Worm (Caenorhabditis elegans) whole organism, late embryonic: ENCODE measurements around the gene F58G1.8.
A peak's percentile ranks its signal among the peaks of the same experiment; 100 is the strongest.

Experiments used
- C08G9.2 ChIP-seq: sonication (generic microtip); optimal IDR thresholded peaks from 2 replicates; lab custom pipeline; 2016; ENCODE audit warnings: mild to moderate bottlenecking, missing genetic modification characterization, moderate library complexity, missing compliant biosample characterization
- C38D4.7 ChIP-seq: fragments of 200-800 bp; sonication (Bioruptor generic); optimal IDR thresholded peaks from 2 replicates; lab custom pipeline; 2018; ENCODE audit warnings: mild to moderate bottlenecking, missing genetic modification characterization, moderate library complexity, missing compliant biosample characterization
- K02D7.2 ChIP-seq: sonication (generic microtip); optimal IDR thresholded peaks from 2 replicates; lab custom pipeline; 2017; ENCODE audit warnings: mild to moderate bottlenecking, missing genetic modification characterization, missing compliant biosample characterization
- ama-1 ChIP-seq: fragments of 150-350 bp; optimal IDR thresholded peaks from 2 replicates; lab custom pipeline; 2014
- ceh-18 ChIP-seq: sonication (generic microtip); optimal IDR thresholded peaks from 2 replicates; lab custom pipeline; 2016; ENCODE audit warnings: missing genetic modification characterization, missing compliant biosample characterization
- ceh-2 ChIP-seq: sonication (generic microtip); optimal IDR thresholded peaks from 2 replicates; lab custom pipeline; 2016; ENCODE audit warnings: missing genotype, missing genetic modification characterization, missing compliant biosample characterization
- ceh-31 ChIP-seq: sonication (generic microtip); optimal IDR thresholded peaks from 2 replicates; lab custom pipeline; 2016; ENCODE audit warnings: missing genetic modification characterization, missing compliant biosample characterization
- ceh-9 ChIP-seq: sonication (generic microtip); optimal IDR thresholded peaks from 2 replicates; lab custom pipeline; 2016; ENCODE audit warnings: mild to moderate bottlenecking, missing genetic modification characterization, inconsistent platforms, missing compliant biosample characterization
- che-1 ChIP-seq: sonication (generic microtip); optimal IDR thresholded peaks from 2 replicates; lab custom pipeline; 2016; ENCODE audit warnings: mild to moderate bottlenecking, missing genetic modification characterization, missing compliant biosample characterization
- dmd-4 ChIP-seq: sonication (generic microtip); optimal IDR thresholded peaks from 2 replicates; lab custom pipeline; 2016; ENCODE audit warnings: borderline replicate concordance, missing genetic modification characterization, missing compliant biosample characterization
- dve-1 ChIP-seq: sonication (generic microtip); optimal IDR thresholded peaks from 2 replicates; lab custom pipeline; 2017; ENCODE audit warnings: antibody characterized with exemption, mild to moderate bottlenecking, missing genetic modification characterization, missing compliant biosample characterization
- elt-2 ChIP-seq: sonication (generic microtip); optimal IDR thresholded peaks from 2 replicates; lab custom pipeline; 2016; ENCODE audit warnings: missing genetic modification reagents, missing genetic modification characterization, missing compliant biosample characterization
- ets-4 ChIP-seq: sonication (generic microtip); optimal IDR thresholded peaks from 2 replicates; lab custom pipeline; 2016; ENCODE audit warnings: missing genetic modification characterization, missing compliant biosample characterization
- fkh-6 ChIP-seq: sonication (generic microtip); optimal IDR thresholded peaks from 2 replicates; lab custom pipeline; 2016; ENCODE audit warnings: missing genetic modification characterization, missing compliant biosample characterization
- gmeb-2 ChIP-seq: sonication (generic microtip); optimal IDR thresholded peaks from 2 replicates; lab custom pipeline; 2016; ENCODE audit warnings: missing genetic modification characterization, inconsistent platforms, missing compliant biosample characterization
- hlh-8 ChIP-seq: sonication (generic microtip); optimal IDR thresholded peaks from 2 replicates; lab custom pipeline; 2016; ENCODE audit warnings: missing genotype, missing genetic modification characterization, missing compliant biosample characterization
- mec-3 ChIP-seq: sonication (generic microtip); optimal IDR thresholded peaks from 2 replicates; lab custom pipeline; 2016; ENCODE audit warnings: borderline replicate concordance, missing genetic modification characterization, missing compliant biosample characterization
- nhr-232 ChIP-seq: sonication (generic microtip); optimal IDR thresholded peaks from 2 replicates; lab custom pipeline; 2016; ENCODE audit warnings: missing genetic modification characterization, missing compliant biosample characterization
- npax-4 ChIP-seq: sonication (generic microtip); optimal IDR thresholded peaks from 2 replicates; lab custom pipeline; 2016; ENCODE audit warnings: missing genetic modification characterization, missing compliant biosample characterization
- odd-2 ChIP-seq: sonication (generic microtip); optimal IDR thresholded peaks from 2 replicates; lab custom pipeline; 2017; ENCODE audit warnings: antibody characterized with exemption, mild to moderate bottlenecking, missing genetic modification characterization, missing compliant biosample characterization
- pag-3 ChIP-seq: sonication (generic microtip); optimal IDR thresholded peaks from 2 replicates; lab custom pipeline; 2016; ENCODE audit warnings: missing compliant biosample characterization, missing genetic modification characterization, borderline replicate concordance
- pha-2 ChIP-seq: sonication (generic microtip); optimal IDR thresholded peaks from 2 replicates; lab custom pipeline; 2017; ENCODE audit warnings: mild to moderate bottlenecking, missing genetic modification characterization, missing compliant biosample characterization
- pqm-1 ChIP-seq: sonication (generic microtip); optimal IDR thresholded peaks from 2 replicates; lab custom pipeline; 2016; ENCODE audit warnings: missing genetic modification characterization, missing compliant biosample characterization
- ref-2 ChIP-seq: sonication (generic microtip); optimal IDR thresholded peaks from 2 replicates; lab custom pipeline; 2016; ENCODE audit warnings: missing genetic modification characterization, missing compliant biosample characterization
- sdc-2 ChIP-seq: sonication (generic microtip); optimal IDR thresholded peaks from 2 replicates; lab custom pipeline; 2016; ENCODE audit warnings: missing genotype, missing genetic modification characterization, missing compliant biosample characterization
- sox-4 ChIP-seq: sonication (generic microtip); optimal IDR thresholded peaks from 2 replicates; lab custom pipeline; 2017; ENCODE audit warnings: mild to moderate bottlenecking, missing genetic modification characterization, inconsistent platforms, missing compliant biosample characterization
- tbx-7 ChIP-seq: sonication (generic microtip); optimal IDR thresholded peaks from 2 replicates; lab custom pipeline; 2016; ENCODE audit warnings: missing genotype, missing genetic modification characterization, missing compliant biosample characterization
- unc-3 ChIP-seq, 2 experiments: fragments of 200-800 bp in 1 of 2; sonication (Bioruptor generic) in 1 of 2; sonication (generic microtip) in 1 of 2; conservative IDR thresholded peaks in 1 of 2; optimal IDR thresholded peaks in 1 of 2; 2 replicates each; pipeline versions ENCODE4 v1.3.6 to Lab custom; 2016 to 2022; ENCODE audit warnings: missing compliant biosample characterization in 2 of 2, missing genetic modification characterization in 2 of 2, missing genetic modification reagents in 1 of 2
- unc-55 ChIP-seq: sonication (generic microtip); optimal IDR thresholded peaks from 2 replicates; lab custom pipeline; 2017; ENCODE audit warnings: missing biosample characterization, missing genetic modification reagents, missing genetic modification characterization
- unc-86 ChIP-seq: sonication (generic microtip); optimal IDR thresholded peaks from 2 replicates; lab custom pipeline; 2016; ENCODE audit warnings: missing genetic modification characterization, missing compliant biosample characterization
- zip-5 ChIP-seq: sonication (generic microtip); optimal IDR thresholded peaks from 2 replicates; lab custom pipeline; 2016; ENCODE audit warnings: missing genetic modification characterization, missing compliant biosample characterization

F58G1.8 gene

DNA sequence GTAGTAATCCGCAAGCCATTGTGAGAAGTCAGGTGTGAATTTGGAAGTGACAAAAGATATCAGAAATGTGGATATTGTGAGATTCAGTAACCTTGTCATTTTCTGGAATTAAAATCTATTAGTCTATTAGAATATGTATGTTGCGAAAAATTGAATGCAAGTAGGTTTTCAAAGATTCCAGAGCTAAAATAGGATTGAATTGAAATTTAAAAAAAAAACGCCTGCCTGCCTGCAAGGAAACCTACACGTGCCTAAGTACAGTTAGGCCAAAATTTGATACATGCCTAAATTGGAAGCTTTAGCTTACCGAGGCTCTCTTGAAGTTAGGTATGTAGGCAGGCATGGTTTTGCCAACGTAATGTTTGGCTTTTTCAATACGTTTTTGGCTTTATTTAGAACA, 9.8 kb upstream of the F58G1.8 start, which contains the start of gene lips-9:
Gene lips-9 (minus strand): TSS at position 101 of the 400 bp plus-strand sequence.
- TF ChIP-seq zip-5 (tag; lab: Kevin White, UChicago) (no peak), ets-4 (no peak), tbx-7 (tag; lab: Kevin White, UChicago) (no peak), npax-4 (tag; lab: Kevin White, UChicago) (no peak), che-1 (tag; lab: Kevin White, UChicago) (no peak), pag-3 (tag; lab: Kevin White, UChicago) (no peak), ref-2 (tag; lab: Kevin White, UChicago) (no peak), ama-1 (no peak), unc-55 (GFP tag; lab: Kevin White, UChicago) (no peak), odd-2 (tag; lab: Kevin White, UChicago) (no peak), sdc-2 (tag; lab: Kevin White, UChicago) (no peak), K02D7.2 (tag; lab: Kevin White, UChicago) (no peak), C08G9.2 (tag; lab: Kevin White, UChicago) (no peak), nhr-232 (tag; lab: Kevin White, UChicago) (no peak)
- TF ChIP-seq, all 69 proteins: peak for 0

- TF ChIP-seq C38D4.7 (GFP tag; lab: Kevin White, UChicago) (no peak), elt-2 (tag; lab: Kevin White, UChicago) (peak; percentile 94), pqm-1 (tag; lab: Kevin White, UChicago) (no peak), ets-4 (no peak), pag-3 (tag; lab: Kevin White, UChicago) (no peak)
Observed at ce11 chrII:12931456-12931923, 6.0 kb upstream of the F58G1.8 start, which contains the start of gene dct-18. Gene dct-18 (plus strand): TSS chrII:12931873.

DNA sequence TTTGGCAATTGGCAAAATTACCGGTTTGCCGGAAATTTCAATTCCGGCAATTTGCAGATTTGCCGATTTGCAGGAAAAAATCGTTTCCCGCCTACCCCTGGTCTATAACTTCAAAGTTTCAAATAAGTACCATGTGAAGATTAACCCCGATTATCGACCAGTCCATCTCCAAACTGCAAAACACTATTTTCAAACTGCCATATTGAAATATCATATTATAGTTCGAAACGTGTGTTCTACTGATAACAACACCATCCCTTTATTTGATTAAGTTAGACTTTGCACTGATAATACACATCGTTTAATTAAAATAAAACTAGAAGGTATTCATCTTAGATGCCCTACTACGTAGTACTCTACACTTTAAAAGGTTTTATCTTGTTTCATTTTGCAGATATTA, 4.7 kb upstream of the F58G1.8 start:
- no peak for TF ChIP-seq ceh-31 (tag; lab: Kevin White, UChicago)
- no peak for TF ChIP-seq unc-3 (GFP tag; conservative IDR thresholded peaks at IDR 0.05; lab: Robert Waterston, UW)
- TF ChIP-seq unc-3 (tag; optimal IDR thresholded peaks at IDR 0.05; lab: Kevin White, UChicago), result no peak
- TF ChIP-seq unc-86 (tag; lab: Kevin White, UChicago), result no peak
- no peak for TF ChIP-seq tbx-7 (tag; lab: Kevin White, UChicago)
- no peak for TF ChIP-seq zip-5 (tag; lab: Kevin White, UChicago)

ce11 chrII:12928241-12928640, 2.8 kb upstream of the F58G1.8 start, which contains the start of gene F58G1.3:
Gene F58G1.3 (minus strand): TSS chrII:12928341.
- no peak for TF ChIP-seq che-1 (tag; lab: Kevin White, UChicago)
- TF ChIP-seq hlh-8 (tag; lab: Kevin White, UChicago), result no peak
- TF ChIP-seq ets-4, result no peak
- no peak for TF ChIP-seq gmeb-2

ce11 chrII:12923225-12923624, 2.2 kb downstream of the F58G1.8 start:
- TF ChIP-seq ref-2 (tag; lab: Kevin White, UChicago) (no peak), ceh-2 (tag; lab: Kevin White, UChicago) (no peak), C38D4.7 (GFP tag; lab: Kevin White, UChicago) (no peak), ceh-18 (tag; lab: Kevin White, UChicago) (no peak), nhr-232 (tag; lab: Kevin White, UChicago) (no peak), fkh-6 (tag; lab: Kevin White, UChicago) (no peak), ets-4 (no peak), dmd-4 (tag; lab: Kevin White, UChicago) (no peak), dve-1 (tag; lab: Kevin White, UChicago) (no peak), ama-1 (no peak), pha-2 (no peak), pag-3 (tag; lab: Kevin White, UChicago) (no peak), sox-4 (tag; lab: Kevin White, UChicago) (no peak), ceh-9 (no peak), mec-3 (no peak), C08G9.2 (tag; lab: Kevin White, UChicago) (no peak), unc-3 (GFP tag; conservative IDR thresholded peaks at IDR 0.05; lab: Robert Waterston, UW) (no peak), unc-3 (tag; optimal IDR thresholded peaks at IDR 0.05; lab: Kevin White, UChicago) (no peak), gmeb-2 (no peak)
